4 worm cellular contexts compared by ENCODE assay signal in the genomic region with DNA sequence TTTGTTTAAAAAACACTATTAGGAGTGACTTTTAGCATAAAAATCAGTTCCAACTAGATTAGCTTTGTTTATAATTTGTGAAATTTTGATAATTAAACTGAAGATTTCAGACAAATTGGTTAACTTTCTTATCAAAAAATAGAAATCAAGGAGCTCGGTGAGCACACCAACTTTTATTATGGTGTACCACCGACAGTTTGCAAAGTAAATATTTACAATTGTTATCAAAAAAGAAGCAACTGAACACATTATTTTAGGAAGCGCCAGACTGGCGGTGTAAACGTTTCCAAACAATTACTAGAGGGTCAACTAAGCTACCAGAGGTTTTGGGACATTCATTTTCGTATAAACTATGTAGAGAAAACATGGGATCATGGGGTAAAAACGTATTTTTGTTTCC.
TF ChIP-seq lines count a peak whose summit lies in the region.

No protein-coding gene starts in this region.

TF ChIP-seq in whole organism, L2 larva, 48 proteins besides CTCF, POLR2A, EP300 and RAD21:
- TF ChIP-seq elt-3 (tag; optimal IDR thresholded peaks at IDR 0.05; lab: Kevin White, UChicago) = no peak
- no peak for TF ChIP-seq unc-39 (tag; optimal IDR thresholded peaks at IDR 0.05; lab: Kevin White, UChicago)
- TF ChIP-seq ztf-1 (GFP tag; conservative IDR thresholded peaks at IDR 0.05; lab: Robert Waterston, UW) = no peak
- TF ChIP-seq snpc-4 (tag; optimal IDR thresholded peaks at IDR 0.05; lab: Kevin White, UChicago) = no peak
- no peak for TF ChIP-seq Y55F3AM.14 (GFP tag; optimal IDR thresholded peaks at IDR 0.05; lab: Kevin White, UChicago)
- TF ChIP-seq unc-55 (GFP tag; optimal IDR thresholded peaks at IDR 0.05; lab: Kevin White, UChicago) = no peak
- no peak for TF ChIP-seq nhr-129 (tag; optimal IDR thresholded peaks at IDR 0.05; lab: Kevin White, UChicago)
- no peak for TF ChIP-seq alr-1 (tag; optimal IDR thresholded peaks at IDR 0.05; lab: Kevin White, UChicago)
- peak; percentile 29 for TF ChIP-seq sma-9 (GFP tag; optimal IDR thresholded peaks at IDR 0.05; lab: Kevin White, UChicago)
- TF ChIP-seq sma-9 (tag; optimal IDR thresholded peaks at IDR 0.05; lab: Kevin White, UChicago) = no peak
- no peak for TF ChIP-seq unc-62 (GFP tag; optimal IDR thresholded peaks at IDR 0.05; lab: Kevin White, UChicago)
- TF ChIP-seq F13H6.1 (tag; optimal IDR thresholded peaks at IDR 0.05; lab: Kevin White, UChicago) = peak; percentile 5
- no peak for TF ChIP-seq nhr-21 (tag; optimal IDR thresholded peaks at IDR 0.05; lab: Kevin White, UChicago)

TF ChIP-seq in whole organism, L3 larva, 47 proteins besides CTCF, POLR2A, EP300 and RAD21:
- TF ChIP-seq egl-27 (tag; optimal IDR thresholded peaks at IDR 0.05; lab: Kevin White, UChicago) = no peak
- TF ChIP-seq elt-2 (tag; optimal IDR thresholded peaks at IDR 0.05; lab: Kevin White, UChicago) = peak; percentile 30
- no peak for TF ChIP-seq nhr-67 (tag; optimal IDR thresholded peaks at IDR 0.05; lab: Kevin White, UChicago)
- TF ChIP-seq nhr-76 (tag; optimal IDR thresholded peaks at IDR 0.05; lab: Kevin White, UChicago) = no peak
- TF ChIP-seq ceh-82 (tag; optimal IDR thresholded peaks at IDR 0.05; lab: Kevin White, UChicago) = no peak
- no peak for TF ChIP-seq skn-1 (tag; optimal IDR thresholded peaks at IDR 0.05; lab: Kevin White, UChicago)
- peak; percentile 91 for TF ChIP-seq pha-4 (tag; optimal IDR thresholded peaks at IDR 0.05; lab: Kevin White, UChicago)
- no peak for TF ChIP-seq ceh-16 (tag; optimal IDR thresholded peaks at IDR 0.05; lab: Kevin White, UChicago)
- no peak for TF ChIP-seq mml-1 (tag; optimal IDR thresholded peaks at IDR 0.05; lab: Kevin White, UChicago)

TF ChIP-seq in whole organism, L4 larva, 104 proteins besides CTCF, POLR2A, EP300 and RAD21:
- peak; percentile 17 for TF ChIP-seq nhr-28 (tag; optimal IDR thresholded peaks at IDR 0.05; lab: Kevin White, UChicago)
- TF ChIP-seq hlh-11 (tag; optimal IDR thresholded peaks at IDR 0.05; lab: Kevin White, UChicago) = peak; percentile 31
- no peak for TF ChIP-seq zip-11 (GFP tag; IDR thresholded peaks at IDR 0.05; lab: Robert Waterston, UW)
- no peak for TF ChIP-seq daf-16 (GFP tag; optimal IDR thresholded peaks at IDR 0.05; lab: Kevin White, UChicago)
- peak; percentile 98 for TF ChIP-seq daf-16 (tag; optimal IDR thresholded peaks at IDR 0.05; lab: Kevin White, UChicago)

TF ChIP-seq in whole organism, young adult, 124 proteins besides CTCF, POLR2A, EP300 and RAD21:
- TF ChIP-seq D2030.7 (GFP tag; IDR thresholded peaks at IDR 0.05; lab: Robert Waterston, UW) = no peak
- TF ChIP-seq pha-4 (tag; optimal IDR thresholded peaks at IDR 0.05; lab: Kevin White, UChicago) = peak; percentile 30
